Worm (Caenorhabditis elegans): ENCODE measurements around the gene Y22D7AL.16.

DNA sequence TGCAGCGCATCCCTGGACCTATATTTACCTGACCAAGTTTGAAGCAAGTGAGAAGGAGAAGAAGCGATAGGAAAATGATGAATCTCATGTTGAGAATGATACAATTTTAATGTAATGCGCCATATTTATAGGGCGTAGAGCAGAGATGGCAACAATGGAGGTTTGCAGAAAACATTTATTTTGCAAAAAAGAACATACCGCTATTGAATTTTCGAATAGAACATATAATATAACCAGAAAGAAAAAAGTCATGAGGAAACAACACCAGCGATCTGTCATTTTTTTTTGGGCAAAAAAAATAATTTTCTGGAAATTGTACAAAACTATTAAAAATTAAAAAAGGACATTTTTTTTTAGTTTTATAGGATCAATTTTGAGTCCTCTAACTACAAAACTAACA, 37.3 kb upstream of the Y22D7AL.16 start, which contains the start of gene spex-3:
- TF ChIP-seq egl-27 (tag; optimal IDR thresholded peaks at IDR 0.05) (no peak), jun-1 (tag; optimal IDR thresholded peaks at IDR 0.05) (no peak), elt-3 (tag; optimal IDR thresholded peaks at IDR 0.05) (no peak), lsy-12 (tag; optimal IDR thresholded peaks at IDR 0.05) (no peak), unc-39 (tag; optimal IDR thresholded peaks at IDR 0.05) (no peak), fos-1 (tag; optimal IDR thresholded peaks at IDR 0.05) (no peak), fkh-10 (GFP tag; optimal IDR thresholded peaks at IDR 0.05) (no peak), daf-12 (tag; optimal IDR thresholded peaks at IDR 0.05) (no peak), tbx-2 (tag; optimal IDR thresholded peaks at IDR 0.05) (no peak), lin-39 (tag; optimal IDR thresholded peaks at IDR 0.05) (no peak), nhr-25 (tag; optimal IDR thresholded peaks at IDR 0.05) (no peak), R02D3.7 (tag; optimal IDR thresholded peaks at IDR 0.05) (no peak)
